Fruit fly (Drosophila melanogaster): ENCODE data around the gene CG43390.

The CG43390 gene

dm6 chr3L:11556637-11557036 lies 23.1 kb downstream of the CG43390 start (continued):
- no peak for TF ChIP-seq ci (GFP tag; IDR thresholded peaks at IDR 0.05)
- TF ChIP-seq cad (GFP tag; optimal IDR thresholded peaks at IDR 0.05): no peak
- TF ChIP-seq CG17186 (GFP tag; optimal IDR thresholded peaks at IDR 0.05): no peak
- TF ChIP-seq dpn (GFP tag; optimal IDR thresholded peaks at IDR 0.05): peak in 1 of 2 experiments; percentile 24
- TF ChIP-seq unc-4 (GFP tag; IDR thresholded peaks at IDR 0.05; ENCODE audit: partially characterized antibody): no peak
- no peak for TF ChIP-seq Trl (optimal IDR thresholded peaks at IDR 0.05)
- TF ChIP-seq Trl (GFP tag; optimal IDR thresholded peaks at IDR 0.05): no peak
- TF ChIP-seq al (GFP tag; IDR thresholded peaks at IDR 0.05): 0 out of 2 replicates have a peak, but pooled peaks have one; percentile 3
- no peak for TF ChIP-seq bab2 (GFP tag; optimal IDR thresholded peaks at IDR 0.05)
- TF ChIP-seq Sox102F (GFP tag; optimal IDR thresholded peaks at IDR 0.05): peak; percentile 30
- TF ChIP-seq chif (GFP tag; optimal IDR thresholded peaks at IDR 0.05): no peak
- no peak for TF ChIP-seq Camta (GFP tag; optimal IDR thresholded peaks at IDR 0.05)
- TF ChIP-seq pnt (GFP tag; optimal IDR thresholded peaks at IDR 0.05): no peak
- TF ChIP-seq CG7357 (GFP tag; IDR thresholded peaks at IDR 0.05): no peak
- TF ChIP-seq CG10147 (GFP tag; optimal IDR thresholded peaks at IDR 0.05): peak; percentile 27
- TF ChIP-seq CG8281 (tag; optimal IDR thresholded peaks at IDR 0.05): no peak
- no peak for TF ChIP-seq shn (GFP tag; optimal IDR thresholded peaks at IDR 0.05)
- no peak for TF ChIP-seq CG4854 (GFP tag; optimal IDR thresholded peaks at IDR 0.05)
- TF ChIP-seq Dbx (GFP tag; IDR thresholded peaks at IDR 0.05): peak; percentile 49; the same call in 1 of the 3 replicates
- no peak for TF ChIP-seq so (GFP tag; IDR thresholded peaks at IDR 0.05)
- TF ChIP-seq Aef1 (GFP tag; IDR thresholded peaks at IDR 0.05): no peak
- no peak for TF ChIP-seq Usf (GFP tag; optimal IDR thresholded peaks at IDR 0.05)
- TF ChIP-seq da (GFP tag; optimal IDR thresholded peaks at IDR 0.05): no peak
- no peak for TF ChIP-seq CG8290 (GFP tag; optimal IDR thresholded peaks at IDR 0.05)
- TF ChIP-seq CG8290 (tag; optimal IDR thresholded peaks at IDR 0.05): peak in 1 of 2 experiments; percentile 2
- no peak for TF ChIP-seq CG10565 (GFP tag; optimal IDR thresholded peaks at IDR 0.05)
- no peak for TF ChIP-seq Myb (GFP tag; optimal IDR thresholded peaks at IDR 0.05)
- no peak for TF ChIP-seq Hr78 (GFP tag; optimal IDR thresholded peaks at IDR 0.05)
- TF ChIP-seq pzg (GFP tag; optimal IDR thresholded peaks at IDR 0.05): no peak
- no peak for TF ChIP-seq dan (GFP tag; IDR thresholded peaks at IDR 0.05)
- TF ChIP-seq aop (GFP tag; IDR thresholded peaks at IDR 0.05): no peak
- TF ChIP-seq CG2889 (GFP tag; IDR thresholded peaks at IDR 0.05): no peak
- TF ChIP-seq CG9932 (GFP tag; IDR thresholded peaks at IDR 0.05): peak; percentile 31; the same call in 1 of the 2 replicates
- peak; percentile 11 for TF ChIP-seq CG2712 (tag; optimal IDR thresholded peaks at IDR 0.05)
- no peak for TF ChIP-seq Nf-YC (tag; optimal IDR thresholded peaks at IDR 0.05)
- peak; percentile 27 for TF ChIP-seq cwo (GFP tag; optimal IDR thresholded peaks at IDR 0.05)
- TF ChIP-seq HLH54F (GFP tag; optimal IDR thresholded peaks at IDR 0.05): no peak
- TF ChIP-seq CG2129 (GFP tag; IDR thresholded peaks at IDR 0.05; ENCODE audit: partially characterized antibody): no peak
- TF ChIP-seq Lpt (GFP tag; optimal IDR thresholded peaks at IDR 0.05): no peak
- TF ChIP-seq tio (GFP tag; optimal IDR thresholded peaks at IDR 0.05): peak; percentile 34
- no peak for TF ChIP-seq CG18764 (GFP tag; optimal IDR thresholded peaks at IDR 0.05)
- TF ChIP-seq bbx (GFP tag; IDR thresholded peaks at IDR 0.05; ENCODE audit: partially characterized antibody): no peak
- no peak for TF ChIP-seq Hey (tag; optimal IDR thresholded peaks at IDR 0.05)
- TF ChIP-seq bigmax (GFP tag; optimal IDR thresholded peaks at IDR 0.05): no peak
- no peak for TF ChIP-seq CG13123 (GFP tag; optimal IDR thresholded peaks at IDR 0.05)
- no peak for TF ChIP-seq luna (GFP tag; optimal IDR thresholded peaks at IDR 0.05)
- TF ChIP-seq CG10959 (GFP tag; IDR thresholded peaks at IDR 0.05): no peak
- no peak for TF ChIP-seq ara (GFP tag; IDR thresholded peaks at IDR 0.05)
- TF ChIP-seq CG16815 (GFP tag; optimal IDR thresholded peaks at IDR 0.05): no peak
- TF ChIP-seq mirr (GFP tag; optimal IDR thresholded peaks at IDR 0.05): no peak
- peak; percentile 32 for TF ChIP-seq bcd (GFP tag; optimal IDR thresholded peaks at IDR 0.05)
- peak; percentile 47 for TF ChIP-seq CG2120 (GFP tag; optimal IDR thresholded peaks at IDR 0.05)
- TF ChIP-seq CG12659 (GFP tag; optimal IDR thresholded peaks at IDR 0.05): peak; percentile 25
